Worm (Caenorhabditis elegans) whole organism, L1 larva: ENCODE results near the gene F56H9.6.

Experiments used
- nhr-11 ChIP-seq: fragments of 150-350 bp; optimal IDR thresholded peaks from 2 replicates; lab custom pipeline; 2014; ENCODE audit warnings: missing biosample characterization, missing genetic modification characterization
- ztf-11 ChIP-seq, 2 experiments: sonication (generic microtip); optimal IDR thresholded peaks; 2 replicates each; lab custom pipeline; 2016 to 2017; ENCODE audit warnings: missing genetic modification characterization in 2 of 2, missing biosample characterization in 1 of 2, missing compliant biosample characterization in 1 of 2

ce11 chrV:12612118-12612517 lies 17.5 kb downstream of the F56H9.6 start, which contains the start of gene cyc-2.2:
- no peak for TF ChIP-seq ztf-11 (tag; optimal IDR thresholded peaks at IDR 0.05; lab: Kevin White, UChicago)
- no peak for TF ChIP-seq nhr-11 (tag; lab: Kevin White, UChicago)
